Worm (Caenorhabditis elegans) whole organism, L2 larva: Measurements from ENCODE around the gene T05H4.3.
A peak's percentile ranks its signal among the peaks of the same experiment; 100 is the strongest.

ENCODE experiments used
- C34F6.9 ChIP-seq: fragments of 150-350 bp; optimal IDR thresholded peaks from 2 replicates; lab custom pipeline; 2014; ENCODE audit warnings: missing biosample characterization, missing genetic modification characterization
- F13H6.1 ChIP-seq: sonication (generic microtip); optimal IDR thresholded peaks from 2 replicates; lab custom pipeline; 2016; ENCODE audit warnings: missing genetic modification characterization, missing compliant biosample characterization
- R02D3.7 ChIP-seq: fragments of 150-350 bp; optimal IDR thresholded peaks from 2 replicates; lab custom pipeline; 2014; ENCODE audit warnings: missing biosample characterization, missing genetic modification characterization
- Y55F3AM.14 ChIP-seq: fragments of 200-800 bp; sonication (Bioruptor generic); optimal IDR thresholded peaks from 2 replicates; lab custom pipeline; 2018; ENCODE audit warnings: mild to moderate bottlenecking, missing genetic modification characterization, missing compliant biosample characterization
- ZK546.5 ChIP-seq: sonication (generic microtip); optimal IDR thresholded peaks from 2 replicates; lab custom pipeline; 2017; ENCODE audit warnings: missing biosample characterization, missing genetic modification characterization
- alr-1 ChIP-seq: fragments of 150-350 bp; optimal IDR thresholded peaks from 2 replicates; lab custom pipeline; 2014; ENCODE audit warnings: missing biosample characterization, missing genetic modification characterization
- ama-1 ChIP-seq: fragments of 150-350 bp; optimal IDR thresholded peaks from 2 replicates; lab custom pipeline; 2018; ENCODE audit warnings: inconsistent platforms
- blmp-1 ChIP-seq: sonication (generic microtip); optimal IDR thresholded peaks from 2 replicates; lab custom pipeline; 2017; ENCODE audit warnings: missing genetic modification characterization, mild to moderate bottlenecking, missing compliant biosample characterization, antibody characterized with exemption, moderate library complexity; ENCODE audit not compliant: insufficient read depth
- ceh-16 ChIP-seq: fragments of 150-350 bp; optimal IDR thresholded peaks from 2 replicates; lab custom pipeline; 2014; ENCODE audit warnings: missing biosample characterization, missing genetic modification characterization
- ceh-82 ChIP-seq: fragments of 150-350 bp; optimal IDR thresholded peaks from 2 replicates; lab custom pipeline; 2014; ENCODE audit warnings: missing biosample characterization, missing genetic modification characterization
- crh-2 ChIP-seq: sonication (generic microtip); optimal IDR thresholded peaks from 2 replicates; lab custom pipeline; 2017; ENCODE audit warnings: missing biosample characterization, missing genetic modification characterization
- dmd-4 ChIP-seq: sonication (generic microtip); optimal IDR thresholded peaks from 2 replicates; lab custom pipeline; 2017; ENCODE audit warnings: missing biosample characterization, missing genetic modification characterization
- egl-27 ChIP-seq: sonication (generic microtip); optimal IDR thresholded peaks from 3 replicates; lab custom pipeline; 2017; ENCODE audit warnings: missing biosample characterization, missing genetic modification reagents, missing genetic modification characterization
- elt-1 ChIP-seq: fragments of 150-350 bp; optimal IDR thresholded peaks from 2 replicates; lab custom pipeline; 2014; ENCODE audit warnings: missing biosample characterization, missing genetic modification characterization
- fos-1 ChIP-seq: fragments of 150-350 bp; optimal IDR thresholded peaks from 2 replicates; lab custom pipeline; 2014; ENCODE audit warnings: missing biosample characterization, missing genetic modification characterization
- gmeb-1 ChIP-seq: fragments of 150-350 bp; optimal IDR thresholded peaks from 2 replicates; lab custom pipeline; 2014; ENCODE audit warnings: missing biosample characterization, missing genetic modification characterization
- lin-11 ChIP-seq: fragments of 150-350 bp; sonication (generic microtip); optimal IDR thresholded peaks from 2 replicates; lab custom pipeline; 2014; ENCODE audit warnings: missing biosample characterization, missing genetic modification characterization, inconsistent platforms, mixed read lengths
- lin-13 ChIP-seq: fragments of 150-350 bp; optimal IDR thresholded peaks from 2 replicates; lab custom pipeline; 2014; ENCODE audit warnings: missing biosample characterization, missing genetic modification reagents, missing genetic modification characterization
- lin-39 ChIP-seq: fragments of 150-350 bp; optimal IDR thresholded peaks from 2 replicates; lab custom pipeline; 2014; ENCODE audit warnings: missing biosample characterization, missing genetic modification reagents, missing genetic modification characterization
- mab-5 ChIP-seq: fragments of 150-350 bp; optimal IDR thresholded peaks from 2 replicates; lab custom pipeline; 2014; ENCODE audit warnings: missing biosample characterization, missing genetic modification characterization
- mdl-1 ChIP-seq, 2 experiments: fragments of 150-350 bp in 1 of 2; sonication (generic microtip) in 1 of 2; optimal IDR thresholded peaks; 2 replicates each; lab custom pipeline; 2017; ENCODE audit warnings: missing biosample characterization in 2 of 2, missing genetic modification characterization in 2 of 2
- nhr-10 ChIP-seq: sonication (generic microtip); optimal IDR thresholded peaks from 2 replicates; lab custom pipeline; 2017; ENCODE audit warnings: missing biosample characterization, missing genetic modification characterization
- nhr-11 ChIP-seq: fragments of 150-350 bp; optimal IDR thresholded peaks from 2 replicates; lab custom pipeline; 2014; ENCODE audit warnings: missing biosample characterization, missing genetic modification characterization
- nhr-129 ChIP-seq: fragments of 150-350 bp; optimal IDR thresholded peaks from 2 replicates; lab custom pipeline; 2014; ENCODE audit warnings: missing biosample characterization, missing genetic modification characterization
- nhr-23 ChIP-seq: fragments of 150-350 bp; optimal IDR thresholded peaks from 2 replicates; lab custom pipeline; 2014; ENCODE audit warnings: missing biosample characterization, missing genetic modification reagents, missing genetic modification characterization
- nhr-237 ChIP-seq: fragments of 150-350 bp; optimal IDR thresholded peaks from 2 replicates; lab custom pipeline; 2014; ENCODE audit warnings: missing biosample characterization, missing genetic modification characterization
- nhr-25 ChIP-seq: fragments of 150-350 bp; sonication (generic microtip); optimal IDR thresholded peaks from 3 replicates; lab custom pipeline; 2014; ENCODE audit warnings: missing biosample characterization, missing genetic modification characterization
- nhr-6 ChIP-seq: fragments of 150-350 bp; optimal IDR thresholded peaks from 2 replicates; lab custom pipeline; 2014; ENCODE audit warnings: missing biosample characterization, missing genetic modification characterization
- nhr-77 ChIP-seq: fragments of 150-350 bp; optimal IDR thresholded peaks from 2 replicates; lab custom pipeline; 2014; ENCODE audit warnings: missing biosample characterization, missing genetic modification characterization
- peb-1 ChIP-seq: fragments of 150-350 bp; optimal IDR thresholded peaks from 2 replicates; lab custom pipeline; 2014; ENCODE audit warnings: missing biosample characterization, missing genetic modification characterization
- sem-4 ChIP-seq: fragments of 150-350 bp; optimal IDR thresholded peaks from 2 replicates; lab custom pipeline; 2014; ENCODE audit warnings: missing biosample characterization, missing genetic modification reagents, missing genetic modification characterization
- skn-1 ChIP-seq: sonication (generic microtip); optimal IDR thresholded peaks from 2 replicates; lab custom pipeline; 2017; ENCODE audit warnings: missing biosample characterization, missing genetic modification characterization
- sma-3 ChIP-seq: sonication (generic microtip); optimal IDR thresholded peaks from 2 replicates; lab custom pipeline; 2016; ENCODE audit warnings: missing genetic modification reagents, missing genetic modification characterization, missing compliant biosample characterization
- sma-9 ChIP-seq, 2 experiments: fragments of 150-350 bp in 1 of 2; sonication (generic microtip) in 1 of 2; optimal IDR thresholded peaks; 2 replicates each; lab custom pipeline; 2014 to 2016; ENCODE audit warnings: missing genetic modification characterization in 2 of 2, mild to moderate bottlenecking in 1 of 2, missing biosample characterization in 1 of 2, missing compliant biosample characterization in 1 of 2, missing genetic modification reagents in 1 of 2, moderate library complexity in 1 of 2
- snpc-4 ChIP-seq: fragments of 150-350 bp; optimal IDR thresholded peaks from 2 replicates; lab custom pipeline; 2014; ENCODE audit warnings: missing biosample characterization, missing genetic modification characterization
- unc-39 ChIP-seq: fragments of 150-350 bp; optimal IDR thresholded peaks from 2 replicates; lab custom pipeline; 2014; ENCODE audit warnings: missing biosample characterization, missing genetic modification characterization
- unc-55 ChIP-seq: fragments of 150-350 bp; sonication (generic microtip); optimal IDR thresholded peaks from 3 replicates; lab custom pipeline; 2014; ENCODE audit warnings: missing biosample characterization, missing genetic modification reagents, missing genetic modification characterization
- unc-62 ChIP-seq: fragments of 150-350 bp; optimal IDR thresholded peaks from 2 replicates; lab custom pipeline; 2014; ENCODE audit warnings: missing biosample characterization, missing genetic modification reagents, missing genetic modification characterization
- ztf-1 ChIP-seq: fragments of 200-800 bp; sonication (Bioruptor generic); conservative IDR thresholded peaks from 2 replicates; pipeline ENCODE4 v1.3.6; 2022; ENCODE audit warnings: missing genetic modification characterization, missing compliant biosample characterization
- ztf-11 ChIP-seq: sonication (generic microtip); optimal IDR thresholded peaks from 2 replicates; lab custom pipeline; 2017; ENCODE audit warnings: missing biosample characterization, missing genetic modification characterization

T05H4.3 gene

DNA sequence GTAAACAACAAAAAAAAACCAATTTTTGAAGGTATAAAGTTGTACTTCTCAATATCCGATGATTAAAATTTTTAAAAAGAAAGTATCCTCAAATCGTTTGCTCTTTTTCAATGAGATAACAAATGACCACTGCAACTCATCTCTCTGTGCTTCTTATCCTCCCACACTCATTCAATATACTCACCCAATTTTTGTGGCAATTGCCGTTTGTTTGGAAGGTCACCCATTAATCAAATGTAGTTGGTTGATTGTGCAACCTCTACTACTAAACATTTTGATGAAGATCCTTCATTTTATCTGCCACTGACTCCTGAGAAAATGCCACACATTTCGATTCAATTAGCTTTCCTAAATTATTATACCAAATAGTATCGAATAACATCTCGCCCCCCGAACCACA, 25.5 kb downstream of the T05H4.3 start:
- TF ChIP-seq sma-9 (GFP tag; optimal IDR thresholded peaks at IDR 0.05; lab: Kevin White, UChicago), result peak; percentile 14
- no peak for TF ChIP-seq sma-9 (tag; optimal IDR thresholded peaks at IDR 0.05; lab: Kevin White, UChicago)
- no peak for TF ChIP-seq ztf-1 (GFP tag; lab: Robert Waterston, UW)
- TF ChIP-seq F13H6.1 (tag; lab: Kevin White, UChicago), result peak; percentile 2
- TF ChIP-seq nhr-25, result no peak
- TF ChIP-seq C34F6.9, result no peak
- no peak for TF ChIP-seq mab-5 (tag; lab: Kevin White, UChicago)
- TF ChIP-seq ceh-16 (tag; lab: Kevin White, UChicago), result no peak
- no peak for TF ChIP-seq gmeb-1 (tag; lab: Kevin White, UChicago)
- TF ChIP-seq unc-39 (tag; lab: Kevin White, UChicago), result no peak
- no peak for TF ChIP-seq crh-2 (tag; lab: Kevin White, UChicago)
- no peak for TF ChIP-seq sma-3
- TF ChIP-seq dmd-4 (tag; lab: Kevin White, UChicago), result no peak
- TF ChIP-seq lin-39 (tag; lab: Kevin White, UChicago), result no peak
- TF ChIP-seq ztf-11 (tag; lab: Kevin White, UChicago), result no peak
- peak; percentile 14 for TF ChIP-seq nhr-129
- no peak for TF ChIP-seq sem-4 (tag; lab: Kevin White, UChicago)

DNA sequence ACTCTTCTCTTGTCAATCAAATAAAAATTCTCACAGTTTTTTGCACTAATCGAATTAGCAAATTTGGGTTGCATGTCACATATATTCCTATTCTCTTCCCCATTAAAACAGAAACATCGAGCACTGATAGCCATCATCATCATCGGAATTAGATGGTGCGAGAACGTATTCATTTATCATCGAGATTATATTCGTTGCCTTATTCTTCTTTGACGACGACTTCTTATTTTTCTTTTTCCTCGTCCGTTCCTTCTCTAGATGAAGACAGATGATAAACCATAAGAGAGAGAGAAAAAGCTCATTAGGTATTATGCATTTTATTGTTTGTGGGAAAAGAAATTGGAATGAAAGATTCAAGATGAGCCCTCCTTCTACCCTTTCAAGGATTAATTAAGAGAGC, 29.1 kb downstream of the T05H4.3 start:
- TF ChIP-seq ZK546.5 (tag; lab: Kevin White, UChicago), result no peak
- peak; percentile 13 for TF ChIP-seq mab-5 (tag; lab: Kevin White, UChicago)
- TF ChIP-seq unc-55 (GFP tag; lab: Kevin White, UChicago), result peak; percentile 47
- no peak for TF ChIP-seq snpc-4
- no peak for TF ChIP-seq egl-27 (tag; lab: Kevin White, UChicago)
- TF ChIP-seq ceh-82 (tag; lab: Kevin White, UChicago), result no peak

DNA sequence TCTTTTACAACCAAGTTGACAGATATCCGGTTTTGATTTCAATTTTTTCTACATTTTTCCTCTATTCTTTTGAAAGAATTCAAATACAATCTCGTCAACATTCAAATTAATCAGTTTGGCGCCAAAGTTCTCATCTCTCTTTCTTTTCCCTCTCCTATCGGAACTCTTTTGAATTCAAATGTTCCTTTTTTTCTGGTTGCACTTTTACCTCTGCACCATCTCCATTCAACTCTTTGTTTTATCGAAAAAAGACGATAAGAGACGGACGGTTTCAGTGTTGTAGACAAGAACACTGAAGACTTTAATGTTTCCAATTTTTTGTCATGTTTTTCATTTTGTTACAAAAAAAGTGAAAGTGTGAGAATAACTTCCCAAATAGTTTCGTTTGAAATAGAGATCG, 33.9 kb downstream of the T05H4.3 start:
- TF ChIP-seq ama-1 (lab: Kevin White, UChicago), result no peak
- TF ChIP-seq alr-1, result no peak
- no peak for TF ChIP-seq C34F6.9
- peak; percentile 89 for TF ChIP-seq fos-1 (tag; lab: Kevin White, UChicago)

DNA sequence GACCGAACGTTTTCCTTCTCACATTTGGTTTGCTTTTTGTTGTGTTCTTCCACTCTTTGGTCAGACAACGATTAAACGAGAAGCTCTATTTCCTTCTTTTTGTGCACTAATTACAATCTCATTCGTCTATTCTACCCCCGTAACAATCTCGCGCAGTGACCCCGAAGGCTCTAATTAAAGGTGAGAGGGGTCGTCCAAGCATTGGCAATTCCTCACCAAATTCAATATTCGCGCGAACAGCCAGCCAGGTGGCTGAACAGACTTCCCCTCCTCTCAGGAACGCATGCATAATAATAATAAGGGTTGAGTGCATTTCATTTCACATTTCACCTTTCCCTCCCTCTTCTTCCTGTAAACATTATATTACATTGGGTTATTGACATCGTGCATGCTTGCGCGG, 43.0 kb downstream of the T05H4.3 start:
- TF ChIP-seq ceh-82 (tag; lab: Kevin White, UChicago), result no peak
- no peak for TF ChIP-seq nhr-10 (tag; lab: Kevin White, UChicago)
- TF ChIP-seq snpc-4, result no peak
- no peak for TF ChIP-seq sma-3
- TF ChIP-seq mdl-1 (tag; optimal IDR thresholded peaks at IDR 0.05; lab: Kevin White, UChicago), result no peak
- no peak for TF ChIP-seq fos-1 (tag; lab: Kevin White, UChicago)
- no peak for TF ChIP-seq F13H6.1 (tag; lab: Kevin White, UChicago)
- TF ChIP-seq nhr-11 (tag; lab: Kevin White, UChicago), result no peak
- no peak for TF ChIP-seq ZK546.5 (tag; lab: Kevin White, UChicago)
- TF ChIP-seq nhr-6, result no peak
- TF ChIP-seq egl-27 (tag; lab: Kevin White, UChicago), result no peak
- TF ChIP-seq R02D3.7 (tag; lab: Kevin White, UChicago), result no peak
- TF ChIP-seq sma-9 (GFP tag; optimal IDR thresholded peaks at IDR 0.05; lab: Kevin White, UChicago), result no peak
- no peak for TF ChIP-seq sma-9 (tag; optimal IDR thresholded peaks at IDR 0.05; lab: Kevin White, UChicago)
- no peak for TF ChIP-seq nhr-23 (tag; lab: Kevin White, UChicago)
- no peak for TF ChIP-seq elt-1 (tag; lab: Kevin White, UChicago)
- no peak for TF ChIP-seq unc-62 (GFP tag; lab: Kevin White, UChicago)
- no peak for TF ChIP-seq blmp-1 (tag; lab: Kevin White, UChicago)
- TF ChIP-seq peb-1 (tag; lab: Kevin White, UChicago), result no peak
- no peak for TF ChIP-seq skn-1 (tag; lab: Kevin White, UChicago)
- no peak for TF ChIP-seq nhr-77

DNA sequence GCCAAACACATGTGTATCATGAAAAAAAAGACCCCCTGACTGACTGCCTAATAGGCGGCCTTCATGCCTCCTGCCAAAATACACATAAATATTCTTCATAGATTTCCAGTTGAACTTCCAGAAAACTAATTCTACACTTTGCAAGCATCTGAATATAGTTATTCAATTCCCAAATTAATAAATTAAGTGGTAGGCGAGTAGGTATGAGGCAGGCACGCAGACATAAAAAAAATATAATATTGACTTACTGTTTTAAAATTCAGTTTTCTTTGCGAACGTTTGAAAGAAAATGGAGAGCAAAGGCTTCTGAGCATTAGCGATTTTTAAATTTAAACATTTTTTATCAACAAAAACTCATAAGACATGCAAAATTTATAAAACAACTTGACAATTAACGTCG, 45.7 kb downstream of the T05H4.3 start:
- no peak for TF ChIP-seq nhr-237
- no peak for TF ChIP-seq nhr-23 (tag; lab: Kevin White, UChicago)
- no peak for TF ChIP-seq ceh-82 (tag; lab: Kevin White, UChicago)
- no peak for TF ChIP-seq sma-9 (GFP tag; optimal IDR thresholded peaks at IDR 0.05; lab: Kevin White, UChicago)
- TF ChIP-seq sma-9 (tag; optimal IDR thresholded peaks at IDR 0.05; lab: Kevin White, UChicago), result no peak
- TF ChIP-seq crh-2 (tag; lab: Kevin White, UChicago), result peak; percentile 67
- TF ChIP-seq lin-11, result no peak
- no peak for TF ChIP-seq Y55F3AM.14 (GFP tag; lab: Kevin White, UChicago)
- TF ChIP-seq alr-1, result no peak
- no peak for TF ChIP-seq nhr-77
- peak; percentile 41 for TF ChIP-seq gmeb-1 (tag; lab: Kevin White, UChicago)
- TF ChIP-seq ama-1 (lab: Kevin White, UChicago), result peak; percentile 33
- peak; percentile 44 for TF ChIP-seq lin-13 (GFP tag; lab: Kevin White, UChicago)
- no peak for TF ChIP-seq nhr-10 (tag; lab: Kevin White, UChicago)
- no peak for TF ChIP-seq elt-1 (tag; lab: Kevin White, UChicago)
- no peak for TF ChIP-seq sma-3
- no peak for TF ChIP-seq nhr-25
- TF ChIP-seq dmd-4 (tag; lab: Kevin White, UChicago), result no peak
- TF ChIP-seq fos-1 (tag; lab: Kevin White, UChicago), result no peak
- TF ChIP-seq ztf-1 (GFP tag; lab: Robert Waterston, UW), result no peak
- no peak for TF ChIP-seq unc-55 (GFP tag; lab: Kevin White, UChicago)
- no peak for TF ChIP-seq mab-5 (tag; lab: Kevin White, UChicago)
- no peak for TF ChIP-seq nhr-129
